Worm (Caenorhabditis elegans): ENCODE data around the gene Y39A1A.2.

Y39A1A.2 gene

DNA sequence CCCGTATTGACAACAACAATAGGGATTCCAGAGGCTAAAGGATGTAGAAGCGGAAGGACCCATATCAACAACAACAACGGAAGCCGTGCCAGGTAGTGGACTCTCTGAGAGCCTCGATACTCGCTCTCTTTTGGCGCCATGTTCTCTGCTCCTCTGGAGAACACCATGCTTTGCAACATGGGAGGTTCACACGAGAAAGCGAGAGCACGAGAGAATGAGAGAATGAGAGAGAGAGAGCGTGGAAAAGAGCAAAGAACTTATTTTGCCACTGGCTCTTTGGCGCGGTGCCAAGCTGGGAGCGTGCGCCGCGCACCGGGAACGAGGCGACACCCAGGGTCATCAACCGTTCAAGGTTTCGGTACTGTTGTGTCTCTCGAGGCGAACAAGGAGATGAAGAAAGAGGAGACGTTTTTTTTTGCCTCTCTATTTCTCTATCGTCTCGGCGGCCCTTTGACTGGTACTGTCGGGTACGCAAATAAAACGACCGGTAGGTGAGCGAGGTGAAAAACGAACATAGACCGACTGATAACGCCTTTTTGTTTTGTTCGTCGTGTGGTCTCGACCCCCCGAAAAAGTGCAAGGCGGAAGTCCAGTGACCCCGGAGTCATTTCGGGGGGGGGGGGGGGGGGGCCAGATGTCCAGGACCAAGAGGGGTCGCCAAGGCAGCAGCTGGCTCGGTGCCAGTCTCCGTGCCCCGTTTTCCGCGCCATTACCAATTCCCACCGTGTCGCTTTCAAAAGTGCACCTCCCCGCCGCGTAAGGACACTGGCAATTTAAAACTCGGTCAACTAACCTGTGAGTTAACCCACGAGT, 29.4 kb upstream of the Y39A1A.2 start, which contains the start of gene Y39A1A.10 (continued):
- no peak for TF ChIP-seq saeg-2 (GFP tag; IDR thresholded peaks at IDR 0.05)
- no peak for TF ChIP-seq Y105C5A.15 (GFP tag; IDR thresholded peaks at IDR 0.05)
- TF ChIP-seq lir-3 (tag; optimal IDR thresholded peaks at IDR 0.05) = no peak
- no peak for TF ChIP-seq spr-1 (tag; optimal IDR thresholded peaks at IDR 0.05)
- TF ChIP-seq mdt-29 (GFP tag; IDR thresholded peaks at IDR 0.05) = no peak
- no peak for TF ChIP-seq F37D6.2 (tag; optimal IDR thresholded peaks at IDR 0.05)
- no peak for TF ChIP-seq Y48G9A.11 (GFP tag; IDR thresholded peaks at IDR 0.05)
- TF ChIP-seq D1046.2 (GFP tag; IDR thresholded peaks at IDR 0.05) = no peak
- TF ChIP-seq gei-8 (GFP tag; optimal IDR thresholded peaks at IDR 0.05) = no peak
- TF ChIP-seq Y75B8A.6 (GFP tag; IDR thresholded peaks at IDR 0.05) = no peak
- no peak for TF ChIP-seq lim-7 (GFP tag; IDR thresholded peaks at IDR 0.05)
- peak; percentile 3 for TF ChIP-seq hlh-30 (tag; optimal IDR thresholded peaks at IDR 0.05; ENCODE audit: insufficient read depth)
- TF ChIP-seq ztf-11 (tag; optimal IDR thresholded peaks at IDR 0.05) = no peak
- TF ChIP-seq ceh-20 (GFP tag; IDR thresholded peaks at IDR 0.05) = no peak
- TF ChIP-seq arid-1 (GFP tag; conservative IDR thresholded peaks at IDR 0.05) = 0 out of 2 replicates have a peak, but pooled peaks have one; percentile 9
- TF ChIP-seq F26F4.8 (GFP tag; conservative IDR thresholded peaks at IDR 0.05) = no peak
- TF ChIP-seq lin-39 (tag; optimal IDR thresholded peaks at IDR 0.05) = no peak
- peak in 1 of 2 experiments; percentile 58 for TF ChIP-seq daf-16 (GFP tag; optimal IDR thresholded peaks at IDR 0.05)
- TF ChIP-seq daf-16 (tag; optimal IDR thresholded peaks at IDR 0.05) = peak; percentile 51
- no peak for TF ChIP-seq nhr-111 (GFP tag; optimal IDR thresholded peaks at IDR 0.05)
- TF ChIP-seq zip-2 (tag; optimal IDR thresholded peaks at IDR 0.05) = no peak
- no peak for TF ChIP-seq madf-9 (GFP tag; conservative IDR thresholded peaks at IDR 0.05)
- TF ChIP-seq Y5F2A.4 (GFP tag; optimal IDR thresholded peaks at IDR 0.05) = no peak
- TF ChIP-seq unc-62 (GFP tag; optimal IDR thresholded peaks at IDR 0.05 in 1 of 2) = no peak
- no peak for TF ChIP-seq unc-62 (tag; optimal IDR thresholded peaks at IDR 0.05)
- no peak for TF ChIP-seq dmd-6 (GFP tag; IDR thresholded peaks at IDR 0.05)
- peak; percentile 67 for TF ChIP-seq fkh-10 (GFP tag; optimal IDR thresholded peaks at IDR 0.05)
- no peak for TF ChIP-seq ztf-7 (tag; optimal IDR thresholded peaks at IDR 0.05)
- no peak for TF ChIP-seq lin-29 (GFP tag; IDR thresholded peaks at IDR 0.05)
- peak; percentile 1 for TF ChIP-seq nhr-6 (tag; optimal IDR thresholded peaks at IDR 0.05)
- TF ChIP-seq dve-1 (tag; optimal IDR thresholded peaks at IDR 0.05; ENCODE audit: insufficient read depth) = peak; percentile 24
- TF ChIP-seq nhr-237 (tag; optimal IDR thresholded peaks at IDR 0.05) = no peak

- TF ChIP-seq unc-62 (GFP tag; optimal IDR thresholded peaks at IDR 0.05 in 1 of 2) = peak in 1 of 2 experiments; percentile 72
- TF ChIP-seq unc-62 (tag; optimal IDR thresholded peaks at IDR 0.05) = no peak
- TF ChIP-seq nhr-28 (tag; optimal IDR thresholded peaks at IDR 0.05) = no peak
- peak; percentile 53 for TF ChIP-seq aha-1 (tag)
These were observed 28.6 kb upstream of the Y39A1A.2 start for ce11 chrIII:10631870-10632509.

DNA sequence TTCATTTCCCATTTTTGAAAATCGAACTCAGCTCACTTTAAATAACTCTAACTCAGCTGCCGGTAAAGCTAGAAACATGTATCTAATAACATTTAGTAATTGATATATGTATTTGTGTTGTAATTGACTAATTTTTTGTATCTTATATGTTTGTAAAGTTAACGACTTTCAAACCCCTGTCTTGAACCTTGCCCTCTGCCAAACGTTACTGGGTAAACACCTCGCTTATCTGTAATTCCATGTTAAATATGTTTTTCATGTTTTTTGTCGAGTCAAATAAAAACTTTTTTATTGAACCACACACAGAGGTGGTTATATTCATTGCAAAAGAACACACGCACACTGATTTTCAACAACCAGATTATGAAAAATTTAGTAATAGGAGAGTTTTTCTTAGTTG, 26.4 kb upstream of the Y39A1A.2 start:
- TF ChIP-seq lin-1 (GFP tag; IDR thresholded peaks at IDR 0.05) = no peak
- TF ChIP-seq lsy-2 (tag; optimal IDR thresholded peaks at IDR 0.05) = peak in 1 of 2 experiments; percentile 35
- no peak for TF ChIP-seq F37D6.2 (tag; optimal IDR thresholded peaks at IDR 0.05)
- TF ChIP-seq zfp-3 (GFP tag; conservative IDR thresholded peaks at IDR 0.05) = no peak
- TF ChIP-seq set-16 (GFP tag; IDR thresholded peaks at IDR 0.05) = no peak
- peak; percentile 22 for TF ChIP-seq nhr-25 (tag; optimal IDR thresholded peaks at IDR 0.05; ENCODE audit: borderline replicate concordance, insufficient read depth)
- TF ChIP-seq ztf-7 (tag; optimal IDR thresholded peaks at IDR 0.05) = no peak
- TF ChIP-seq madf-5 (GFP tag; IDR thresholded peaks at IDR 0.05) = no peak
- peak; percentile 4 for TF ChIP-seq nhr-77 (tag; optimal IDR thresholded peaks at IDR 0.05)
- no peak for TF ChIP-seq daf-19 (GFP tag; conservative IDR thresholded peaks at IDR 0.05)
- TF ChIP-seq aha-1 (tag) = peak; percentile 68
- TF ChIP-seq dve-1 (tag; optimal IDR thresholded peaks at IDR 0.05; ENCODE audit: insufficient read depth) = peak; percentile 19
- no peak for TF ChIP-seq ctbp-1 (GFP tag; IDR thresholded peaks at IDR 0.05)
- TF ChIP-seq daf-16 (GFP tag; optimal IDR thresholded peaks at IDR 0.05) = no peak
- peak; percentile 92 for TF ChIP-seq daf-16 (tag; optimal IDR thresholded peaks at IDR 0.05)
- TF ChIP-seq unc-39 (tag; optimal IDR thresholded peaks at IDR 0.05) = no peak
- peak; percentile 12 for TF ChIP-seq hlh-11 (tag; optimal IDR thresholded peaks at IDR 0.05)
- TF ChIP-seq pha-4 (GFP tag; IDR thresholded peaks at IDR 0.05) = no peak
- TF ChIP-seq pha-4 (tag; optimal IDR thresholded peaks at IDR 0.05) = no peak
